Fruit fly (Drosophila melanogaster) whole organism: ENCODE results near the gene Delta.

Experiments used
- CG8478 ChIP-seq: fragments of >200 bp; optimal IDR thresholded peaks from 2 replicates; lab custom pipeline; 2018; ENCODE audit warnings: inconsistent platforms
- Dll ChIP-seq: fragments of >200 bp; optimal IDR thresholded peaks from 2 replicates; lab custom pipeline; 2017
- EcR ChIP-seq, 2 experiments: fragments of >200 bp; optimal IDR thresholded peaks; 2 replicates each; lab custom pipeline; 2017; ENCODE audit warnings: missing biosample characterization in 2 of 2, missing genetic modification characterization in 2 of 2, missing genetic modification reagents in 2 of 2
- pan ChIP-seq: fragments of >200 bp; optimal IDR thresholded peaks from 2 replicates; lab custom pipeline; 2017
- psq ChIP-seq: fragments of >200 bp; optimal IDR thresholded peaks from 2 replicates; lab custom pipeline; 2017
- usp ChIP-seq: fragments of >200 bp; optimal IDR thresholded peaks from 2 replicates; lab custom pipeline; 2017; ENCODE audit warnings: missing biosample characterization, missing genetic modification characterization, mixed read lengths

Delta gene

dm6 chr3R:19314283-19314682 is 11.7 kb downstream of the Delta start:
- TF ChIP-seq CG8478 (lab: Kevin White, UChicago) (no peak), EcR (GFP tag; optimal IDR thresholded peaks at IDR 0.05; lab: Kevin White, UChicago) (no peak), psq (no peak)

DNA sequence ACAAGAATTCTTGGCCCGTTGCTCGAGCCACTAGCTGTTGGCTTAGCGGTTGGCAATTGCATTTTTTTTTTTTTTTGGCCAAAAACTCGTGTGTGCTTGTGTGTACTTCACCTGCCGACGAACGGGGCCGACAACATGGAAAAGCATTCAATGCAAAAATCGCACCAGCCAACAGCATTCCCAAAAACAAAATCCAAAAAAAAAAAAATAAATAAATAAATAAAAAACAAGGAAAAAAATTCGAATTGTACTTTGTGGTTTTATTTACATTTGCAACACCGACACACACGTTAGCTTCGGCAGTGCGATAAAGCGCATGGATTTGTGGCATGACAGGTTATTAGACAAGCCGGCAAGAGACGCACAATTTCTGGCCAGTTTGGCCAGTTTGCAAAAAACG is 12.8 kb downstream of the Delta start:
- no peak for TF ChIP-seq psq
- TF ChIP-seq usp (GFP tag; lab: Kevin White, UChicago): no peak
- no peak for TF ChIP-seq CG8478 (lab: Kevin White, UChicago)
- no peak for TF ChIP-seq Dll (lab: Kevin White, UChicago)
- no peak for TF ChIP-seq pan (lab: Kevin White, UChicago)
- TF ChIP-seq EcR (GFP tag; optimal IDR thresholded peaks at IDR 0.05; lab: Kevin White, UChicago): no peak

DNA sequence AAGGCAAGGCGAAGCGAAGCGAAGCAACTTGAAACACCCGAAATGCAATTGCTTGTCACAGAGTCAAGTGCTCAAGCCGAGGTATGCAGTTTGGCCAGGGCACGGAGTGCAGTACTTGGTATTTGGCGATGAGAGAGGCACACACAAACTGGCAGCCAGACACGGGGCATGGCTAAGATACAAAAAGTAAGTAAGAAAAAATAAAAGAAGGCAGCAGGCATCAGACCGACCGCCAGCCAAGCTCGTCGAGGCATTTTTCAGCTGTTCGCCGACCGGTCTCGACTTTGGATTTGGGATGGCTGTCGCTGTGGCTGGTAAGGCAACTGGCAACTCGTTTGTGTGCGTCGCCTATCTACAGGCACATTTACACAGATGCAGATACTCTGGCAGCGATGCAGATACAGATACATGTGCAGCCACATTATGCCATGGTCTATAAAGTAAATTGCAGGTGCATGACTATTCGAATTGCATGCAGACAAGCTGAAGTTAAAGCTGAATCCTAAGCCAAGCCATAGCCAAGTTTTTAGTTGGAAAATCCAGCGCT is 13.7 kb downstream of the Delta start:
- TF ChIP-seq Dll (lab: Kevin White, UChicago): no peak
- TF ChIP-seq psq: no peak

DNA sequence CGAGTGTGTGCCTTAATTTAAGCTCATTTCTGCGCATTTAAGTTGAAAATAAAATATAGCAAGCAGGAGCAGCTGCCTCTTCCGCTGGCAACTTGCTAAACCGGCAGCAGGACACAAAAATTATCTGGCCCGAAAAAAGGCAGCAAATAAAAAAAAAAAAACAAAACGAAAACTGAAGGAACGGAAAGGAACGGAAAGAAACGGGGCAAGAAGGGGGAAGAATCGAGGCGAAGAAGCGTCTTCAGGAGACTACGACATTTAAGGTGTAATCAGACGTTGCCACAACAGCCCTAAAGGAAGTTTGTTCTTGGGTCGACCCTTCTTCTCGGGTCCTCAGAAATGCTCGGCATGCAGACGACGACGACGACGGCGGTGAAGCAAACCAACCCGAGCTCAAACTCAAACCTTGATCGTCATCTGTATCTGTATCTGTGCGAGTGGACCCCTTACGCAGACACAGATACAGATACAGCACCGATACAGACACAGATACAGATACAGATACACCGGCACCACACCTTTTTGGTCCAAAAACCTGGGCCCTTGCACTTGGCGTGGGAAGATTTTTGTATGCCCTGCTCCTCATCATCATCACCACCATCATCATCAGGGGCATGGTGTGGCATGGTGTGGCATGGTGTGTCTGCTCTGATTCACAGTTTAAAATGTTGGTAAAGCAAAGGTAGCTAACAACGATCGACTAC is 15.5 kb downstream of the Delta start:
- TF ChIP-seq pan (lab: Kevin White, UChicago) (no peak), EcR (GFP tag; optimal IDR thresholded peaks at IDR 0.05; lab: Kevin White, UChicago) (no peak), CG8478 (lab: Kevin White, UChicago) (no peak), Dll (lab: Kevin White, UChicago) (no peak), psq (no peak), usp (GFP tag; lab: Kevin White, UChicago) (no peak)

DNA sequence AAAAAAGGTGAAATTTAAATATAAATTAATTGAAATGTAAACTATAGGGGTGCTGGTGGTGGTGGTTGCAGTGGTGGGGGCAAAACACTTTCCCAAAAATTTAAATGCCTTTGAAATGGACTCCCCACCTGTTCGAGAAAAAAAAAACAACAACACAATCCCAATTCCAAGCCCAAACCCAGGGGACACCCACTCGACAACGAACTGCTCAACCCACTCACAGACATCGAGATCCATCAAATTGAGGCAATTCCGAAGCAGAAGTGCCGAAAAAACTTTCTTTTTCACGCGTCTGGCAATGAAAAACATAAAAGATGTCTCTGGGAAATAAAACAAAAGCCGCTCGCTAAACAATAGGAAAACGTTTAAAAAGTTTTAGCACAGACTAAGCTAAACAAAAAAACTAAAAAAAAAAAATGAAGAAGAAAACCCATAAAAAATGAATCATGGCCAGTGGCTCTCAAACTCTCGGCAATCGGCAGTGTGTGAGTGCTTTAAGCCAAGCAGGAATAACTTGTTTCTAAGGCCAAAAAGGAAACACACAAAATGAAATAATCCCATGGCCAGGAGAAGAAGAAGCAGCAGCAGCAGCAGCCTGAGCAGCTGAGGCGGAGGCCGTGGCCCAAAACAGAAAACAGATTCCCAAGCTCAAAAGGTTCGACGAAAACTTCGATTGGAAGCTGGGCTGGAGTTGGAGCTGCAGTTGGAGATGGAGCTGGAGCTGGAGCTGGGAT is 17.1 kb downstream of the Delta start:
- no peak for TF ChIP-seq Dll (lab: Kevin White, UChicago)
- TF ChIP-seq CG8478 (lab: Kevin White, UChicago): no peak
- no peak for TF ChIP-seq pan (lab: Kevin White, UChicago)
- no peak for TF ChIP-seq EcR (GFP tag; optimal IDR thresholded peaks at IDR 0.05; lab: Kevin White, UChicago)
- no peak for TF ChIP-seq usp (GFP tag; lab: Kevin White, UChicago)
- TF ChIP-seq psq: no peak

DNA sequence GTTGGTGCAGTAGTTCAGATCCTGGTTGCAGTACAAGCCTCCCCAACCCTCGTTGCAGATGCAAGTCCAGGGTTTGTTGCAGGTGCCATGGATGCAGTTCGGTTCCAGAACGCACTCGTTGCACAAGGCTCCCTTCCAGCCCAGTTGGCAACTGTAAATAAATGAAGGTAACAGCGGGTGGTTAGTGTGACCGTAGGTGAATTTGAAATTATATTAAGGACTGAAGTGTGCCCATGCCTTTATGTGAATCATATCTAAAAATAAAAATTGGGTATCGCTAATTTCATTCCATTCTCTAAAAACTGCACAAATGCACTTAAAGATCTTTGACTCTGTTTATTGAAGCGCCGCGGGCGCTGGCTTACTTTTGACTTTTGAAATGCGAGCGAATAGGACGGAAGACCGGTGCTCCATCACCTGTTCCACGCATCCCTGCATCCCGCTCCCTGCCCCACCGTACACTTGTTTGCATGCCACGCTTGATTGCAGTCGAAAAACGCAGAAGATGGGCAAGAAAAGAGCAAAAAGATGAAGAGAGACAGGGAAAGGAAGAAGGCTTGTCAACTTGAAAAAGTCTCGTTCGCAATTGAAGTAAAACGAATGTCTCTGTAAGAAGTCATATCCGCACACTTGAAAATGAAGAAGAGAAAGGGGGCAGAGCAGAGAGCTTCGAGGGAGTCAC is 19.4 kb downstream of the Delta start:
- no peak for TF ChIP-seq EcR (GFP tag; optimal IDR thresholded peaks at IDR 0.05; lab: Kevin White, UChicago)
- no peak for TF ChIP-seq CG8478 (lab: Kevin White, UChicago)
- TF ChIP-seq Dll (lab: Kevin White, UChicago): no peak

DNA sequence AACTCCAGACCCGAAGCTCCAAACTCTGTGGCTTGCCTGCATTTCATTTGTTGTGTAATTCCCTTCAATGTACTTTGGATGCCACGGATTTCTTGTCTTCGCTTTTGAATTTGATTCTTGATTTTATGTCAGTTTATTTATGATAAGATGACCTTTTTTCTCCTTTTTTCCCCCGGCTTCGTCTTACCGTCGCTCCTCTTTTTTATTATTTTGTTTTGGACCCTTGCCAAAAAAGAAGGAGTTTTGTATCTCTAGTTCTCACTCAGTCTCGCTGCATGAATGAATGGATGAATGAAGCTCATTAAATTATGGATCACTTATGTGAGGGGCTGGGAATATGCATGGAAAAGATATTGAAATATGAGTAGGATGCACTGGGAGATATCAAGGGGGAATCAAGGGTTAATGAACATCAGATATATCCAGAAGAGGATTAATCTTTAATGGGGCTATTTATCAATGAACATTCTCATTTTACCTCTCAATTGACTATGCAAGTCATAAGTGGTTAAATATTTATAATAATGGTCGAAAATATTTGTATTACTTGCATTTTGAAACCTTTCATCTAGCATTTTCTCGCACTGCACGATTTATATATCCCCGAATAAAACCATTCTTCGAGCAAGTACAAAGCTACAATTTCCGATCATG is 26.1 kb downstream of the Delta start:
- TF ChIP-seq pan (lab: Kevin White, UChicago): no peak
- no peak for TF ChIP-seq usp (GFP tag; lab: Kevin White, UChicago)
- TF ChIP-seq EcR (GFP tag; optimal IDR thresholded peaks at IDR 0.05; lab: Kevin White, UChicago): no peak
- TF ChIP-seq CG8478 (lab: Kevin White, UChicago): no peak
- no peak for TF ChIP-seq psq
- no peak for TF ChIP-seq Dll (lab: Kevin White, UChicago)

DNA sequence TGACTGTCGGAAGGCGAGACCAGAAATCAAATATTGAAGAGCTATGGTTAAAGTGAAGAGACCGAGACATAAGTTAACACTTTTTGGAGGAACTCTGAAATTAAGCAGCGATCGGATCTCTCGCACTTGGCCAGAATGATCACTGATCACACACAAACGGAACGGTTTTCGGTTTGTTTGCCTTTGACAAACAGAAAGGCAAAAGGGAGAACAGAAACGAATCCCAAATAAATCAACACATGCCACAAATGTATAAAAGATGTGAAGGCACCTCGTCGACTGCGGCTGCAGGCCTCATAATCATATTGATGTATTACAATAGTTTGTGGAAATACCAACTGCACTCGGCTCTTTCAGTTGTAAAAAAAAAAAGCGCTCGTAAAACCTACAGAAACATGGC is 27.8 kb downstream of the Delta start:
- TF ChIP-seq pan (lab: Kevin White, UChicago): no peak
- TF ChIP-seq CG8478 (lab: Kevin White, UChicago): no peak
- no peak for TF ChIP-seq psq
- TF ChIP-seq Dll (lab: Kevin White, UChicago): no peak
- no peak for TF ChIP-seq usp (GFP tag; lab: Kevin White, UChicago)
- TF ChIP-seq EcR (GFP tag; optimal IDR thresholded peaks at IDR 0.05; lab: Kevin White, UChicago): no peak

- TF ChIP-seq usp (GFP tag; lab: Kevin White, UChicago) (no peak), Dll (lab: Kevin White, UChicago) (no peak), CG8478 (lab: Kevin White, UChicago) (no peak), psq (no peak), pan (lab: Kevin White, UChicago) (no peak), EcR (GFP tag; optimal IDR thresholded peaks at IDR 0.05; lab: Kevin White, UChicago) (no peak)
Measured at dm6 chr3R:19297595-19297994, 28.4 kb downstream of the Delta start, which contains the start of gene CG44174. TSS of gene CG44174 (minus strand) at chr3R:19297695.

dm6 chr3R:19293873-19294272 is 32.1 kb downstream of the Delta start:
- TF ChIP-seq EcR (GFP tag; optimal IDR thresholded peaks at IDR 0.05; lab: Kevin White, UChicago) (no peak), Dll (lab: Kevin White, UChicago) (peak; percentile 45)

DNA sequence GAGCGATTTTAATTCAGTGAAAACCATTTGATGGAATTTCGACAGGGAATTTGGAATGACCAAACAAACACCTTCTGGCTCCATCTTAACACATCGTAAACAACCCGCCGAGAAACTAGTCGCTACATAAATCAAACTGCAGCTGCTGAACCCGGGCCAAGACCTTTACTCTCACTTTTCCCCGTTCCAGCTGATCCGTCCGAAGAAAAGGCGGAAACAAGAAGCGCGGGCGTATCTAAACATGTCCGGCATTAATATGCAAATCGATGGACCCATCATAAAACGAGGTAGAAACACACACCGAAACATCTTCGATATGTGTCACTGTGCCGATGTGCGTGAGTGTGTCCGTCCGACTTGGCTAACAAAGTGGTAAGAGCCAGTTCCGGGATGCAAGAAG is 33.0 kb downstream of the Delta start:
- TF ChIP-seq pan (lab: Kevin White, UChicago): no peak
- TF ChIP-seq psq: no peak
- no peak for TF ChIP-seq EcR (GFP tag; optimal IDR thresholded peaks at IDR 0.05; lab: Kevin White, UChicago)
- no peak for TF ChIP-seq Dll (lab: Kevin White, UChicago)
- no peak for TF ChIP-seq CG8478 (lab: Kevin White, UChicago)
- TF ChIP-seq usp (GFP tag; lab: Kevin White, UChicago): no peak
